Fruit fly (Drosophila melanogaster): ENCODE measurements around the gene CG34049.

The CG34049 gene

dm6 chr2L:2242783-2243182 is 22.3 kb downstream of the CG34049 start:
- no peak for TF ChIP-seq Gug (GFP tag; IDR thresholded peaks at IDR 0.05)
- no peak for TF ChIP-seq pdm3 (GFP tag; optimal IDR thresholded peaks at IDR 0.05)
- TF ChIP-seq esn (GFP tag; optimal IDR thresholded peaks at IDR 0.05): no peak
- TF ChIP-seq Ets21C (GFP tag; optimal IDR thresholded peaks at IDR 0.05): no peak
- TF ChIP-seq CG8119 (GFP tag; IDR thresholded peaks at IDR 0.05): no peak

DNA sequence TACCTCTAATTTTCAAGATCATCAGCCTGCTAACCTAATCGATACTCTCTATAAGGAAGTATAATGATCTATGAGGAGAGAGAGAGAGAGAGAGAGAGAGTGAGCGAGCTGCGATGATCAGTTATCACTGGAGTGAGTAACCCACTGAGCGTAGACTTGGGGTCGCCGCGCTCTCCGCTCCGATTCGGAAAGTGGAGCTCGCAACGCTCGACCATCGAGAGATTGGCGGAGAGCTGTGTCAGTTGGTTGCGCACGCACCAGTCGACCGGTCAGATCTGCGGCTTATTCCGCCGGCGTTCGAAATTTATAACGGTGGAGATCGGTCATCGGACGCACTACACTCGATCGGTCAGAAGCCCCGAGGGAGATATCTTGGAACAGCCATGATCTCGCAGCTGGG is 23.0 kb downstream of the CG34049 start, which contains the start of gene CG4267:
TSS of gene CG4267 (plus strand) at position 240 of the 400 bp plus-strand sequence.
- no peak for TF ChIP-seq CG8319 (GFP tag; optimal IDR thresholded peaks at IDR 0.05)
- no peak for TF ChIP-seq CG8632 (GFP tag; optimal IDR thresholded peaks at IDR 0.05)
- peak; percentile 44; the same call in 1 of the 3 replicates for TF ChIP-seq CG6163 (GFP tag; IDR thresholded peaks at IDR 0.05)
- no peak for TF ChIP-seq Eip93F (GFP tag; optimal IDR thresholded peaks at IDR 0.05)
- TF ChIP-seq CG34406 (GFP tag; optimal IDR thresholded peaks at IDR 0.05): no peak
- no peak for TF ChIP-seq CG1621 (tag; optimal IDR thresholded peaks at IDR 0.05)
- TF ChIP-seq svp (GFP tag): peak; percentile 93
- no peak for TF ChIP-seq Hr4 (GFP tag; optimal IDR thresholded peaks at IDR 0.05)
- TF ChIP-seq eg (GFP tag; IDR thresholded peaks at IDR 0.05): 0 out of 3 replicates have a peak, but pooled peaks have one; percentile 25
- no peak for TF ChIP-seq Lpt (GFP tag; optimal IDR thresholded peaks at IDR 0.05)
- peak; percentile 64 for TF ChIP-seq Eip78C (GFP tag)
- TF ChIP-seq CG9139 (GFP tag; optimal IDR thresholded peaks at IDR 0.05): no peak

DNA sequence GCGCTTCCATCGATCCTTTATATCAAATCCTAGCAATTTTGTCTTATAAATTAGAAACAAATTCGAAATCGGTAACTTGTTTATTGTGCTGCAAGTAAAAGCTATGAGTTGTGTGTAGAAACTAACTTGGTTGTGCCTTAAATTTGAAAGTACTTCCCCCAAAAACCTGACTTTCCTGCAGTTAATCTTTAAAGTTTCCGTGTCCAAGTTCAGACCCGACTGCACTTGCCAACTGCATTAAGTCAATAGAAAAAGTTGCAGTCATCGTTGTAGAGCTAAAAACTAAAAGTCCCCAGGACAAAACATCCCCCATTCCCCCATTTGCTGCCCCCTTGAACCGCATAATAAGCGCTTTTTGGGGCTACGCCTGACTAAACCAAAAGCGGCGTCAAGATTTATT is 24.6 kb downstream of the CG34049 start, which contains the start of gene Tengl1:
TSS of gene Tengl1 (minus strand) at position 101 of the 400 bp plus-strand sequence.
- TF ChIP-seq Sox14 (GFP tag; optimal IDR thresholded peaks at IDR 0.05) (no peak), CG10669 (GFP tag; optimal IDR thresholded peaks at IDR 0.05) (no peak), Blimp-1 (GFP tag; optimal IDR thresholded peaks at IDR 0.05) (no peak)

- TF ChIP-seq CG16779 (tag; optimal IDR thresholded peaks at IDR 0.05) (no peak), ss (GFP tag; optimal IDR thresholded peaks at IDR 0.05) (no peak), CG11902 (GFP tag; optimal IDR thresholded peaks at IDR 0.05) (no peak), CG6808 (GFP tag; optimal IDR thresholded peaks at IDR 0.05) (no peak), vri (GFP tag; optimal IDR thresholded peaks at IDR 0.05) (no peak), Sox14 (GFP tag; optimal IDR thresholded peaks at IDR 0.05) (no peak), fd85E (GFP tag; optimal IDR thresholded peaks at IDR 0.05) (no peak), Blimp-1 (GFP tag; optimal IDR thresholded peaks at IDR 0.05) (no peak), CG4318 (GFP tag; optimal IDR thresholded peaks at IDR 0.05) (no peak)
Measured at dm6 chr2L:2239284-2239683, 25.8 kb downstream of the CG34049 start, which contains the start of gene Tengl2. Tengl2 (minus strand) TSS chr2L:2239384.

- TF ChIP-seq CG3919 (GFP tag; optimal IDR thresholded peaks at IDR 0.05) (no peak), salr (GFP tag; optimal IDR thresholded peaks at IDR 0.05) (no peak), CG16779 (tag; optimal IDR thresholded peaks at IDR 0.05) (no peak), Sox14 (GFP tag; optimal IDR thresholded peaks at IDR 0.05) (no peak), CG10631 (GFP tag; optimal IDR thresholded peaks at IDR 0.05) (no peak), CG11294 (GFP tag; IDR thresholded peaks at IDR 0.05) (no peak), Gug (GFP tag; IDR thresholded peaks at IDR 0.05) (no peak), Lpt (GFP tag; optimal IDR thresholded peaks at IDR 0.05) (no peak), Met (GFP tag; optimal IDR thresholded peaks at IDR 0.05) (no peak), Hr39 (GFP tag; optimal IDR thresholded peaks at IDR 0.05) (no peak), esn (GFP tag; optimal IDR thresholded peaks at IDR 0.05) (no peak), CG11902 (GFP tag; optimal IDR thresholded peaks at IDR 0.05) (no peak), CG1621 (tag; optimal IDR thresholded peaks at IDR 0.05) (no peak), achi (GFP tag; optimal IDR thresholded peaks at IDR 0.05) (no peak), topi (GFP tag; optimal IDR thresholded peaks at IDR 0.05) (no peak), CG6854 (GFP tag; optimal IDR thresholded peaks at IDR 0.05) (no peak), CG6808 (GFP tag; optimal IDR thresholded peaks at IDR 0.05) (no peak), Ets21C (GFP tag; optimal IDR thresholded peaks at IDR 0.05) (no peak), Hr4 (GFP tag; optimal IDR thresholded peaks at IDR 0.05) (no peak), CG7368 (GFP tag; optimal IDR thresholded peaks at IDR 0.05) (no peak)
Measured at dm6 chr2L:2238151-2238550, 27.0 kb downstream of the CG34049 start, which contains the start of gene Tengl3. Tengl3 (minus strand) TSS chr2L:2238251.

Measured in whole organism, prepupa.